Fruit fly (Drosophila melanogaster) whole organism, embryonic: ENCODE data around the gene CG15803.

Source experiments
- Awh ChIP-seq: fragments of 200-800 bp; sonication (Bioruptor generic); IDR thresholded peaks from 2 replicates; pipeline ENCODE4, ENCODE4 v1.3.6; 2022; ENCODE audit warnings: missing biosample characterization, missing genetic modification characterization
- Bdp1 ChIP-seq: fragments of 200-800 bp; sonication (Bioruptor generic); optimal IDR thresholded peaks from 3 replicates; lab custom pipeline; 2016; ENCODE audit warnings: missing biosample characterization, missing genetic modification characterization
- CG10543 ChIP-seq: fragments of 200-800 bp; sonication (Bioruptor generic); optimal IDR thresholded peaks from 3 replicates; lab custom pipeline; 2017; ENCODE audit warnings: missing biosample characterization, mild to moderate bottlenecking, missing genetic modification characterization, moderate library complexity
- CG10654 ChIP-seq: fragments of 200-800 bp; sonication (Bioruptor generic); optimal IDR thresholded peaks from 2 replicates; lab custom pipeline; 2016; ENCODE audit warnings: missing biosample characterization, missing genetic modification characterization
- CG11695 ChIP-seq: fragments of 200-800 bp; sonication (Bioruptor generic); IDR thresholded peaks from 3 replicates; pipeline ENCODE4 v1.3.6; 2022; ENCODE audit warnings: missing biosample characterization, missing genetic modification characterization
- CG14710 ChIP-seq: fragments of 200-800 bp; sonication (Bioruptor generic); optimal IDR thresholded peaks from 3 replicates; lab custom pipeline; 2019; ENCODE audit warnings: missing biosample characterization, mild to moderate bottlenecking, missing genetic modification characterization, moderate library complexity
- CG16815 ChIP-seq: fragments of 200-800 bp; sonication (Bioruptor generic); optimal IDR thresholded peaks from 3 replicates; lab custom pipeline; 2017; ENCODE audit warnings: missing biosample characterization, mild to moderate bottlenecking, missing genetic modification characterization
- CG17912 ChIP-seq: fragments of 200-800 bp; sonication (Bioruptor generic); optimal IDR thresholded peaks from 2 replicates; lab custom pipeline; 2018; ENCODE audit warnings: missing biosample characterization, mild to moderate bottlenecking, missing genetic modification characterization
- CG2712 ChIP-seq: fragments of 200-800 bp; optimal IDR thresholded peaks from 3 replicates; lab custom pipeline; 2019; ENCODE audit warnings: missing biosample characterization, mild to moderate bottlenecking, missing genetic modification characterization, moderate library complexity
- CG31441 ChIP-seq: fragments of 200-800 bp; sonication (Bioruptor generic); IDR thresholded peaks from 2 replicates; pipeline ENCODE4 v1.3.6; 2022; ENCODE audit warnings: missing biosample characterization, missing genetic modification characterization
- CG32772 ChIP-seq: fragments of 200-800 bp; sonication (Bioruptor generic); IDR thresholded peaks from 2 replicates; pipeline ENCODE4 v1.3.6; 2022; ENCODE audit warnings: missing biosample characterization, missing genetic modification characterization
- CG34376 ChIP-seq: fragments of 200-800 bp; sonication (Bioruptor generic); optimal IDR thresholded peaks from 2 replicates; lab custom pipeline; 2018; ENCODE audit warnings: missing biosample characterization, mild to moderate bottlenecking, missing genetic modification characterization
- CG5180 ChIP-seq: fragments of 200-800 bp; sonication (Bioruptor generic); optimal IDR thresholded peaks from 3 replicates; lab custom pipeline; 2017; ENCODE audit warnings: missing biosample characterization, missing genetic modification characterization, mild to moderate bottlenecking, moderate library complexity, missing genetic modification reagents
- CG6254 ChIP-seq: fragments of 200-800 bp; sonication (Bioruptor generic); optimal IDR thresholded peaks from 3 replicates; lab custom pipeline; 2017; ENCODE audit warnings: mild to moderate bottlenecking, missing biosample characterization, missing genetic modification reagents, missing genetic modification characterization
- CG8478 ChIP-seq: fragments of >200 bp; optimal IDR thresholded peaks from 2 replicates; lab custom pipeline; 2018
- CHES-1-like ChIP-seq: fragments of 200-800 bp; sonication (Bioruptor generic); optimal IDR thresholded peaks from 2 replicates; lab custom pipeline; 2016; ENCODE audit warnings: missing biosample characterization, missing genetic modification characterization
- Camta ChIP-seq: fragments of 200-800 bp; sonication (Bioruptor generic); optimal IDR thresholded peaks from 2 replicates; lab custom pipeline; 2016; ENCODE audit warnings: missing biosample characterization, missing genetic modification characterization
- D19B ChIP-seq: fragments of 200-800 bp; sonication (Bioruptor generic); optimal IDR thresholded peaks from 2 replicates; lab custom pipeline; 2017; ENCODE audit warnings: missing biosample characterization, mild to moderate bottlenecking, missing genetic modification characterization
- Dfd ChIP-seq, 2 experiments: fragments of >200 bp; optimal IDR thresholded peaks; 2 replicates each; lab custom pipeline; 2017; ENCODE audit warnings: missing biosample characterization in 2 of 2, missing genetic modification characterization in 2 of 2
- Dip3 ChIP-seq: fragments of 200-800 bp; sonication (Bioruptor generic); optimal IDR thresholded peaks from 3 replicates; lab custom pipeline; 2016; ENCODE audit warnings: missing biosample characterization, missing genetic modification characterization
- Fer3 ChIP-seq: fragments of 200-800 bp; sonication (Bioruptor generic); optimal IDR thresholded peaks from 2 replicates; lab custom pipeline; 2018; ENCODE audit warnings: missing biosample characterization, mild to moderate bottlenecking, missing genetic modification characterization, moderate library complexity
- GATAe ChIP-seq: fragments of 200-800 bp; sonication (Bioruptor generic); conservative IDR thresholded peaks from 2 replicates; pipeline ENCODE4 v1.3.6; 2022; ENCODE audit warnings: missing biosample characterization, missing genetic modification characterization
- Hand ChIP-seq: fragments of 200-800 bp; sonication (Bioruptor generic); optimal IDR thresholded peaks from 2 replicates; lab custom pipeline; 2017; ENCODE audit warnings: mild to moderate bottlenecking, missing biosample characterization, missing genetic modification reagents, missing genetic modification characterization
- Hey ChIP-seq: fragments of 200-800 bp; sonication (Bioruptor generic); optimal IDR thresholded peaks from 3 replicates; lab custom pipeline; 2018; ENCODE audit warnings: missing biosample characterization, mild to moderate bottlenecking, missing genetic modification characterization
- Hr3 ChIP-seq: fragments of 200-800 bp; sonication (Bioruptor generic); optimal IDR thresholded peaks from 3 replicates; lab custom pipeline; 2016; ENCODE audit warnings: missing biosample characterization, missing genetic modification characterization
- Kr ChIP-seq: fragments of 200-800 bp; sonication (Bioruptor generic); optimal IDR thresholded peaks from 2 replicates; lab custom pipeline; 2017; ENCODE audit warnings: missing biosample characterization, mild to moderate bottlenecking, missing genetic modification characterization
- Neu2 ChIP-seq: fragments of 200-800 bp; sonication (Bioruptor generic); optimal IDR thresholded peaks from 3 replicates; lab custom pipeline; 2016; ENCODE audit warnings: missing biosample characterization, missing genetic modification characterization, borderline replicate concordance
- Ravus ChIP-seq: fragments of 200-800 bp; sonication (Bioruptor generic); IDR thresholded peaks from 2 replicates; pipeline ENCODE4 v1.3.6; 2022; ENCODE audit warnings: missing biosample characterization, missing genetic modification characterization
- Scr ChIP-seq: fragments of 200-800 bp; sonication (Bioruptor generic); IDR thresholded peaks from 2 replicates; pipeline ENCODE4 v1.3.6; 2022; ENCODE audit warnings: missing biosample characterization, missing genetic modification characterization; ENCODE audit not compliant: partially characterized antibody
- al ChIP-seq: fragments of 200-800 bp; sonication (Bioruptor generic); IDR thresholded peaks from 2 replicates; pipeline ENCODE4 v1.3.6; 2022; ENCODE audit warnings: missing biosample characterization, missing genetic modification characterization
- btn ChIP-seq: fragments of 200-800 bp; sonication (Bioruptor generic); optimal IDR thresholded peaks from 2 replicates; lab custom pipeline; 2016; ENCODE audit warnings: missing biosample characterization, missing genetic modification characterization
- caup ChIP-seq: fragments of 200-800 bp; sonication (Bioruptor generic); optimal IDR thresholded peaks from 3 replicates; lab custom pipeline; 2017; ENCODE audit warnings: missing biosample characterization, mild to moderate bottlenecking, missing genetic modification characterization, moderate library complexity; ENCODE audit not compliant: severe bottlenecking
- corto ChIP-seq: fragments of 200-800 bp; sonication (Bioruptor generic); optimal IDR thresholded peaks from 2 replicates; lab custom pipeline; 2016; ENCODE audit warnings: missing biosample characterization, mild to moderate bottlenecking, missing genetic modification characterization, moderate library complexity
- dimm ChIP-seq: fragments of 200-800 bp; sonication (Bioruptor generic); IDR thresholded peaks from 2 replicates; pipeline ENCODE4 v1.3.6; 2022; ENCODE audit warnings: missing biosample characterization, missing genetic modification characterization
- ewg ChIP-seq: fragments of 200-800 bp; sonication (Bioruptor generic); optimal IDR thresholded peaks from 3 replicates; lab custom pipeline; 2017; ENCODE audit warnings: mild to moderate bottlenecking, missing biosample characterization, missing genetic modification reagents, missing genetic modification characterization
- gem ChIP-seq: fragments of 200-800 bp; sonication (Bioruptor generic); optimal IDR thresholded peaks from 2 replicates; lab custom pipeline; 2019; ENCODE audit warnings: missing biosample characterization, mild to moderate bottlenecking, missing genetic modification characterization, moderate library complexity
- gro ChIP-seq: fragments of 200-800 bp; sonication (Bioruptor generic); optimal IDR thresholded peaks from 2 replicates; lab custom pipeline; 2016; ENCODE audit warnings: missing biosample characterization, missing genetic modification characterization
- ham ChIP-seq: fragments of 200-800 bp; sonication (Bioruptor generic); IDR thresholded peaks from 2 replicates; pipeline ENCODE4 v1.3.6; 2022; ENCODE audit warnings: missing biosample characterization, missing genetic modification characterization
- hbn ChIP-seq: fragments of 200-800 bp; sonication (Bioruptor generic); IDR thresholded peaks from 2 replicates; pipeline ENCODE4 v1.3.6; 2022; ENCODE audit warnings: missing biosample characterization, missing genetic modification characterization; ENCODE audit not compliant: partially characterized antibody
- her ChIP-seq: fragments of 200-800 bp; sonication (Bioruptor generic); optimal IDR thresholded peaks from 2 replicates; lab custom pipeline; 2016; ENCODE audit warnings: missing biosample characterization, missing genetic modification characterization
- jing ChIP-seq: fragments of 200-800 bp; sonication (Bioruptor generic); optimal IDR thresholded peaks from 2 replicates; lab custom pipeline; 2018; ENCODE audit warnings: missing biosample characterization, mild to moderate bottlenecking, missing genetic modification characterization
- kah ChIP-seq: fragments of 200-800 bp; sonication (Bioruptor generic); optimal IDR thresholded peaks from 2 replicates; lab custom pipeline; 2018; ENCODE audit warnings: missing biosample characterization, mild to moderate bottlenecking, missing genetic modification characterization
- lilli ChIP-seq: fragments of 200-800 bp; sonication (Bioruptor generic); optimal IDR thresholded peaks from 3 replicates; lab custom pipeline; 2016; ENCODE audit warnings: missing biosample characterization, missing genetic modification characterization
- lov ChIP-seq, 2 experiments: fragments of 200-800 bp in 1 of 2; fragments of >200 bp in 1 of 2; sonication (Bioruptor generic) in 1 of 2; IDR thresholded peaks in 1 of 2; optimal IDR thresholded peaks in 1 of 2; 2 replicates in 1 of 2; 3 replicates in 1 of 2; pipeline versions ENCODE4 v1.3.6 to Lab custom; 2017 to 2022; ENCODE audit warnings: missing biosample characterization in 1 of 2, missing genetic modification characterization in 1 of 2
- pzg ChIP-seq: fragments of 200-800 bp; sonication (Bioruptor generic); optimal IDR thresholded peaks from 3 replicates; lab custom pipeline; 2018; ENCODE audit warnings: missing biosample characterization, mild to moderate bottlenecking, missing genetic modification characterization, moderate library complexity
- tin ChIP-seq: fragments of 200-800 bp; sonication (Bioruptor generic); optimal IDR thresholded peaks from 3 replicates; lab custom pipeline; 2016; ENCODE audit warnings: missing biosample characterization, missing genetic modification characterization
- twi ChIP-seq: fragments of 200-800 bp; optimal IDR thresholded peaks from 2 replicates; lab custom pipeline; 2019; ENCODE audit warnings: missing biosample characterization, mild to moderate bottlenecking, missing genetic modification characterization, moderate library complexity
- yki ChIP-seq: fragments of >200 bp; optimal IDR thresholded peaks from 3 replicates; lab custom pipeline; 2018
- z ChIP-seq: fragments of 200-800 bp; sonication (Bioruptor generic); IDR thresholded peaks from 3 replicates; pipeline ENCODE4 v1.3.6; 2022; ENCODE audit warnings: missing biosample characterization, missing genetic modification characterization

The CG15803 gene

dm6 chr3R:18297444-18298297, 62.9 kb downstream of the CG15803 start (continued):
- TF ChIP-seq Camta (GFP tag; lab: Kevin White, UChicago): no peak
- TF ChIP-seq Fer3 (tag; lab: Kevin White, UChicago): no peak
- no peak for TF ChIP-seq Kr
- no peak for TF ChIP-seq Bdp1 (GFP tag; lab: Kevin White, UChicago)
- TF ChIP-seq gro (GFP tag; lab: Kevin White, UChicago): no peak
- TF ChIP-seq Dip3 (GFP tag; lab: Kevin White, UChicago): no peak
- TF ChIP-seq lilli (GFP tag; lab: Kevin White, UChicago): no peak
- 0 out of 2 replicates have a peak, but pooled peaks have one; percentile 29 for TF ChIP-seq CG31441 (GFP tag; lab: Robert Waterston, UW)
- TF ChIP-seq z (GFP tag; lab: Robert Waterston, UW): no peak
- TF ChIP-seq CG11695 (GFP tag; lab: Robert Waterston, UW): 0 out of 3 replicates have a peak, but pooled peaks have one; percentile 12
- TF ChIP-seq tin (GFP tag; lab: Kevin White, UChicago): no peak
- TF ChIP-seq caup (GFP tag; lab: Kevin White, UChicago): no peak
- no peak for TF ChIP-seq Dfd (GFP tag; optimal IDR thresholded peaks at IDR 0.05; lab: Kevin White, UChicago)
- no peak for TF ChIP-seq Hr3 (GFP tag; lab: Kevin White, UChicago)
- TF ChIP-seq CG2712 (tag; lab: Kevin White, UChicago): peak; percentile 29
- no peak for TF ChIP-seq CG32772
- no peak for TF ChIP-seq CG5180 (GFP tag; lab: Kevin White, UChicago)
- TF ChIP-seq corto (GFP tag; lab: Kevin White, UChicago): no peak
- TF ChIP-seq her (GFP tag; lab: Kevin White, UChicago): no peak
- no peak for TF ChIP-seq Scr (GFP tag; lab: Robert Waterston, UW)
- no peak for TF ChIP-seq CG10654 (GFP tag; lab: Kevin White, UChicago)
- no peak for TF ChIP-seq CG6254 (GFP tag; lab: Kevin White, UChicago)
- TF ChIP-seq Neu2 (GFP tag; lab: Kevin White, UChicago): no peak
- TF ChIP-seq CHES-1-like (GFP tag; lab: Kevin White, UChicago): no peak
- no peak for TF ChIP-seq Ravus (GFP tag; lab: Robert Waterston, UW)
- TF ChIP-seq ham (GFP tag; lab: Robert Waterston, UW): no peak
- no peak for TF ChIP-seq hbn (GFP tag; lab: Robert Waterston, UW)
- TF ChIP-seq D19B (GFP tag; lab: Kevin White, UChicago): no peak
- TF ChIP-seq Hand (GFP tag; lab: Kevin White, UChicago): no peak
- no peak for TF ChIP-seq pzg
- TF ChIP-seq yki (lab: Kevin White, UChicago): no peak
- TF ChIP-seq GATAe: no peak
- TF ChIP-seq jing (GFP tag; lab: Kevin White, UChicago): no peak
- peak; percentile 75 for TF ChIP-seq twi (tag; lab: Kevin White, UChicago)
- no peak for TF ChIP-seq CG8478
- no peak for TF ChIP-seq Hey (tag; lab: Kevin White, UChicago)
- no peak for TF ChIP-seq ewg (GFP tag; lab: Kevin White, UChicago)
- no peak for TF ChIP-seq CG10543
- TF ChIP-seq CG14710 (tag; lab: Kevin White, UChicago): peak; percentile 17
- no peak for TF ChIP-seq lov (optimal IDR thresholded peaks at IDR 0.05; lab: Kevin White, UChicago)
- TF ChIP-seq lov (GFP tag; IDR thresholded peaks at IDR 0.05; lab: Robert Waterston, UW): no peak
- TF ChIP-seq Awh (GFP tag; lab: Robert Waterston, UW): no peak
- no peak for TF ChIP-seq al (GFP tag; lab: Robert Waterston, UW)
- TF ChIP-seq CG34376 (GFP tag; lab: Kevin White, UChicago): no peak
- TF ChIP-seq kah (GFP tag; lab: Kevin White, UChicago): no peak
- TF ChIP-seq gem: peak; percentile 27
- TF ChIP-seq CG16815: no peak
- no peak for TF ChIP-seq dimm
- no peak for TF ChIP-seq CG17912 (GFP tag; lab: Kevin White, UChicago)
- TF ChIP-seq btn: no peak
